Fruit fly (Drosophila melanogaster): ENCODE results near the gene CG17648.

- TF ChIP-seq CG15514 (GFP tag; optimal IDR thresholded peaks at IDR 0.05) = no peak
- no peak for TF ChIP-seq run (tag; optimal IDR thresholded peaks at IDR 0.05)
- no peak for TF ChIP-seq CG11695 (GFP tag; IDR thresholded peaks at IDR 0.05)
- TF ChIP-seq CG34376 (GFP tag; optimal IDR thresholded peaks at IDR 0.05) = no peak
- TF ChIP-seq CG9437 (GFP tag; optimal IDR thresholded peaks at IDR 0.05) = no peak
- no peak for TF ChIP-seq z (GFP tag; IDR thresholded peaks at IDR 0.05)
- no peak for TF ChIP-seq CG2199 (GFP tag; IDR thresholded peaks at IDR 0.05)
- TF ChIP-seq CG17359 (tag; optimal IDR thresholded peaks at IDR 0.05) = peak; percentile 10
- no peak for TF ChIP-seq usp (GFP tag; optimal IDR thresholded peaks at IDR 0.05)
Measured at dm6 chr2L:1735133-1735532, 17.0 kb upstream of the CG17648 start.
